Worm (Caenorhabditis elegans): ENCODE measurements around the gene F59B10.6.

DNA sequence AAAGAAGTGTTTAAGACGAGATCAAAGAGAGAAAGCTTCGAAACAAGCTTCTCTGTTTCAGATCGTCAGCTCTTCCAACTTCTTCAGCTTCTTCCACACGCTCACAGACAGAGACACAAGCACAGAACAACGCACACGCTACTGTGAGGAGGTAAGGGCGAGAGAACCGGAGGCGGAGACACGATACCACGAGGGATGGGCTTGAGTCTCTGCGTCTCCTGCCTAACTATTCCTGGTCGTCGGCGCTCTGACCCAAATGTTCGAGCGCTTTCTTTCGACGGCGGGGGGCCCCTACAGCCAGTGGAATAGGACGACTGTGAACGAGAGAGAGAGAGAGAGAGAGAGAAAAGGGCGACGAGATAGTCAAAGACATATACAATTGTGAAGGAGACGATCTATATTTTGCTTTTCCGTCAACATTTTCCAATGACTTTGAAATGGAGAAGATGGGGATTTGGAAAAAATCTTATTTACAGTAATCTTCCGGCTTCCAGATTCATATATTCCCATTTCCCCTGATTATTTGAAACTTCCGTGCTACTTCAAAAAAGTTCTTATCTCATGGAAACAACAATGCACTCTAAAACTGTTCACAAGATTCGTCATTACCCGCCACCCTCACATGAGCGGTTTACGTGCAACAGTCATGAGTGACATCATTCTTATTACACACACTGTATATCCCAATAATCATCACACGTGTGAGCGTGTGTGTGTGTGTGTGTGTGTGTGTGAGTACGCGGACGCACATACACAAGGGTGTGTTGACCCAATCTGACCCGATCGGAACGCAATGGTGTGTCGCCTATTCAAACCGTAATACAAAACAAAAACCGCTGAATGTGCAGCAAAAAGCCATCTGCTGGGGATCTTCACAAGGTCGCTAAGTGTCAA lies 24.8 kb upstream of the F59B10.6 start:
- peak; percentile 91 for TF ChIP-seq ama-1 (optimal IDR thresholded peaks at IDR 0.05)
- no peak for TF ChIP-seq ama-1 (GFP tag; optimal IDR thresholded peaks at IDR 0.05)
- 0 out of 2 replicates have a peak, but pooled peaks have one; percentile 17 for TF ChIP-seq ztf-28 (GFP tag; IDR thresholded peaks at IDR 0.05)
- TF ChIP-seq ceh-27 (GFP tag; optimal IDR thresholded peaks at IDR 0.05) = peak; percentile 83
- TF ChIP-seq nhr-120 (GFP tag; IDR thresholded peaks at IDR 0.05) = no peak
- TF ChIP-seq ztf-6 (GFP tag; IDR thresholded peaks at IDR 0.05) = peak; percentile 69; the same call in 1 of the 2 replicates
- peak; percentile 67 for TF ChIP-seq chd-7 (tag; optimal IDR thresholded peaks at IDR 0.05)
- 0 out of 2 replicates have a peak, but pooled peaks have one; percentile 24 for TF ChIP-seq F33H1.4 (GFP tag; IDR thresholded peaks at IDR 0.05)
- peak; percentile 53 for TF ChIP-seq zim-3 (tag; optimal IDR thresholded peaks at IDR 0.05)
- no peak; the same call in 1 of the 2 replicates for TF ChIP-seq Y95B8A.8 (GFP tag; IDR thresholded peaks at IDR 0.05)
- no peak for TF ChIP-seq F37B4.10 (GFP tag; IDR thresholded peaks at IDR 0.05)

All from whole organism, young adult.